Fruit fly (Drosophila melanogaster) whole organism, embryonic: ENCODE measurements around the gene Leash.

Experiments
- Atf-2 ChIP-seq: fragments of 200-800 bp; sonication (Bioruptor generic); optimal IDR thresholded peaks from 2 replicates; lab custom pipeline; 2016; ENCODE audit warnings: missing biosample characterization, missing genetic modification characterization
- CG10209 ChIP-seq: fragments of 200-800 bp; sonication (Bioruptor generic); optimal IDR thresholded peaks from 3 replicates; lab custom pipeline; 2017; ENCODE audit warnings: missing biosample characterization, mild to moderate bottlenecking, missing genetic modification characterization, missing genetic modification reagents
- CG10274 ChIP-seq: fragments of 200-800 bp; sonication (Bioruptor generic); optimal IDR thresholded peaks from 3 replicates; lab custom pipeline; 2017; ENCODE audit warnings: missing biosample characterization, mild to moderate bottlenecking, missing genetic modification characterization
- CG10431 ChIP-seq: fragments of 200-800 bp; sonication (Bioruptor generic); optimal IDR thresholded peaks from 3 replicates; lab custom pipeline; 2018; ENCODE audit warnings: missing biosample characterization, mild to moderate bottlenecking, missing genetic modification characterization
- CG11560 ChIP-seq: fragments of 200-800 bp; sonication (Bioruptor generic); IDR thresholded peaks from 3 replicates; pipeline ENCODE4 v1.3.6; 2022; ENCODE audit warnings: missing biosample characterization, missing genetic modification characterization
- CG13296 ChIP-seq: fragments of 200-800 bp; sonication (Bioruptor generic); optimal IDR thresholded peaks from 3 replicates; lab custom pipeline; 2018; ENCODE audit warnings: missing biosample characterization, mild to moderate bottlenecking, missing genetic modification characterization
- CG13624 ChIP-seq: fragments of 200-800 bp; sonication (Bioruptor generic); optimal IDR thresholded peaks from 2 replicates; lab custom pipeline; 2016; ENCODE audit warnings: missing biosample characterization, missing genetic modification characterization
- CG13894 ChIP-seq: fragments of 200-800 bp; sonication (Bioruptor generic); optimal IDR thresholded peaks from 3 replicates; lab custom pipeline; 2018; ENCODE audit warnings: missing biosample characterization, mild to moderate bottlenecking, missing genetic modification characterization, moderate library complexity
- CG14441 ChIP-seq: fragments of 200-800 bp; sonication (Bioruptor generic); IDR thresholded peaks from 2 replicates; pipeline ENCODE4 v1.3.6; 2022; ENCODE audit warnings: missing biosample characterization, missing genetic modification characterization
- CG1647 ChIP-seq: fragments of 200-800 bp; sonication (Bioruptor generic); optimal IDR thresholded peaks from 3 replicates; lab custom pipeline; 2016; ENCODE audit warnings: missing biosample characterization, missing genetic modification characterization
- CG17186 ChIP-seq: fragments of 200-800 bp; sonication (Bioruptor generic); optimal IDR thresholded peaks from 3 replicates; lab custom pipeline; 2017; ENCODE audit warnings: missing biosample characterization, missing genetic modification reagents, missing genetic modification characterization
- CG17328 ChIP-seq: fragments of 200-800 bp; sonication (Bioruptor generic); IDR thresholded peaks from 2 replicates; pipeline ENCODE4 v1.3.6; 2022; ENCODE audit warnings: missing biosample characterization, missing genetic modification characterization
- CG18476 ChIP-seq: fragments of 200-800 bp; sonication (Bioruptor generic); optimal IDR thresholded peaks from 2 replicates; lab custom pipeline; 2016; ENCODE audit warnings: missing biosample characterization, mild to moderate bottlenecking, missing genetic modification characterization
- CG2120 ChIP-seq: fragments of 200-800 bp; sonication (Bioruptor generic); optimal IDR thresholded peaks from 3 replicates; lab custom pipeline; 2016; ENCODE audit warnings: missing biosample characterization, missing genetic modification characterization
- CG2199 ChIP-seq: fragments of 200-800 bp; sonication (Bioruptor generic); IDR thresholded peaks from 3 replicates; pipeline ENCODE4 v1.3.6; 2022; ENCODE audit warnings: missing biosample characterization, missing genetic modification characterization
- CG31441 ChIP-seq: fragments of 200-800 bp; sonication (Bioruptor generic); IDR thresholded peaks from 2 replicates; pipeline ENCODE4 v1.3.6; 2022; ENCODE audit warnings: missing biosample characterization, missing genetic modification characterization
- CG6272 ChIP-seq: fragments of 200-800 bp; sonication (Bioruptor generic); IDR thresholded peaks from 2 replicates; pipeline ENCODE4 v1.3.6; 2022; ENCODE audit warnings: missing biosample characterization, missing genetic modification characterization
- CG6683 ChIP-seq: fragments of 200-800 bp; sonication (Bioruptor generic); optimal IDR thresholded peaks from 2 replicates; lab custom pipeline; 2017; ENCODE audit warnings: missing biosample characterization, mild to moderate bottlenecking, missing genetic modification characterization, missing genetic modification reagents
- CG7357 ChIP-seq: fragments of 200-800 bp; sonication (Bioruptor generic); IDR thresholded peaks from 3 replicates; pipeline ENCODE4 v1.3.6; 2022; ENCODE audit warnings: missing biosample characterization, missing genetic modification characterization
- Chrac-16 ChIP-seq: fragments of 200-800 bp; sonication (Bioruptor generic); optimal IDR thresholded peaks from 3 replicates; lab custom pipeline; 2016; ENCODE audit warnings: missing biosample characterization, missing genetic modification characterization
- CrebB ChIP-seq: fragments of 200-800 bp; sonication (Bioruptor generic); optimal IDR thresholded peaks from 3 replicates; lab custom pipeline; 2018; ENCODE audit warnings: missing biosample characterization, mild to moderate bottlenecking, missing genetic modification characterization
- Deaf1 ChIP-seq: fragments of 200-800 bp; optimal IDR thresholded peaks from 3 replicates; lab custom pipeline; 2019; ENCODE audit warnings: missing biosample characterization, mild to moderate bottlenecking, missing genetic modification characterization, moderate library complexity
- HHEX ChIP-seq: fragments of 200-800 bp; sonication (Bioruptor generic); optimal IDR thresholded peaks from 3 replicates; lab custom pipeline; 2017; ENCODE audit warnings: missing biosample characterization, mild to moderate bottlenecking, missing genetic modification characterization, missing genetic modification reagents
- HLH54F ChIP-seq: fragments of 200-800 bp; sonication (Bioruptor generic); optimal IDR thresholded peaks from 3 replicates; lab custom pipeline; 2016; ENCODE audit warnings: missing biosample characterization, missing genetic modification characterization
- Hr78 ChIP-seq, 2 experiments: fragments of 200-800 bp in 1 of 2; fragments of >200 bp in 1 of 2; sonication (Bioruptor generic) in 1 of 2; optimal IDR thresholded peaks; 2 replicates each; lab custom pipeline; 2017 to 2019; ENCODE audit warnings: missing biosample characterization in 2 of 2, missing genetic modification characterization in 2 of 2, mild to moderate bottlenecking in 1 of 2, moderate library complexity in 1 of 2
- Med ChIP-seq: fragments of 200-800 bp; sonication (Bioruptor generic); peaks from one replicate; lab custom pipeline; 2016; ENCODE audit warnings: missing biosample characterization, missing genetic modification characterization, mild to moderate bottlenecking, inconsistent platforms, moderate library complexity
- NFAT ChIP-seq: fragments of 200-800 bp; sonication (Bioruptor generic); IDR thresholded peaks from 2 replicates; pipeline ENCODE4 v1.3.6; 2022; ENCODE audit warnings: missing biosample characterization, missing genetic modification characterization
- Oaz ChIP-seq: fragments of 200-800 bp; sonication (Bioruptor generic); IDR thresholded peaks from 2 replicates; pipeline ENCODE4 v1.3.6; 2022; ENCODE audit warnings: missing biosample characterization, missing genetic modification characterization
- Sry-β ChIP-seq: fragments of 200-800 bp; sonication (Bioruptor generic); optimal IDR thresholded peaks from 2 replicates; lab custom pipeline; 2018; ENCODE audit warnings: missing biosample characterization, mild to moderate bottlenecking, missing genetic modification characterization, moderate library complexity
- Sry-δ ChIP-seq: fragments of 200-800 bp; sonication (Bioruptor generic); optimal IDR thresholded peaks from 2 replicates; lab custom pipeline; 2016; ENCODE audit warnings: missing biosample characterization, missing genetic modification characterization
- TFAM ChIP-seq: fragments of 200-800 bp; sonication (Bioruptor generic); optimal IDR thresholded peaks from 2 replicates; lab custom pipeline; 2017; ENCODE audit warnings: missing biosample characterization, missing genetic modification characterization, inconsistent platforms
- Trl ChIP-seq, 3 experiments: fragments of >200 bp in 2 of 3; fragments of 200-800 bp in 1 of 3; sonication (Bioruptor generic) in 1 of 3; optimal IDR thresholded peaks; 2 replicates in 1 of 3; 3 replicates in 2 of 3; lab custom pipeline; 2016 to 2017; ENCODE audit warnings: missing biosample characterization in 1 of 3, missing genetic modification characterization in 1 of 3
- bbx ChIP-seq: fragments of 200-800 bp; sonication (Bioruptor generic); IDR thresholded peaks from 2 replicates; pipeline ENCODE4 v1.3.6; 2022; ENCODE audit warnings: missing biosample characterization, missing genetic modification characterization; ENCODE audit not compliant: partially characterized antibody
- cg ChIP-seq: fragments of 200-800 bp; sonication (Bioruptor generic); optimal IDR thresholded peaks from 3 replicates; lab custom pipeline; 2019; ENCODE audit warnings: missing biosample characterization, mild to moderate bottlenecking, missing genetic modification characterization, moderate library complexity
- dati ChIP-seq: fragments of 200-800 bp; sonication (Bioruptor generic); IDR thresholded peaks from 2 replicates; pipeline ENCODE4 v1.3.6; 2022; ENCODE audit warnings: missing biosample characterization, missing genetic modification characterization
- fd3F ChIP-seq: fragments of 200-800 bp; sonication (Bioruptor generic); optimal IDR thresholded peaks from 2 replicates; lab custom pipeline; 2018; ENCODE audit warnings: missing biosample characterization, mild to moderate bottlenecking, missing genetic modification characterization, moderate library complexity
- fu2 ChIP-seq: fragments of 200-800 bp; sonication (Bioruptor generic); optimal IDR thresholded peaks from 2 replicates; lab custom pipeline; 2016; ENCODE audit warnings: missing biosample characterization, missing genetic modification characterization
- gsb-n ChIP-seq: fragments of 200-800 bp; sonication (Bioruptor generic); optimal IDR thresholded peaks from 3 replicates; lab custom pipeline; 2018; ENCODE audit warnings: missing biosample characterization, mild to moderate bottlenecking, missing genetic modification characterization
- ind ChIP-seq: fragments of 200-800 bp; sonication (Bioruptor generic); optimal IDR thresholded peaks from 3 replicates; lab custom pipeline; 2016; ENCODE audit warnings: missing biosample characterization, missing genetic modification characterization
- lola ChIP-seq, 3 experiments: fragments of >200 bp in 2 of 3; fragments of 200-800 bp in 1 of 3; sonication (Bioruptor generic) in 1 of 3; optimal IDR thresholded peaks; 2 replicates each; lab custom pipeline; 2017 to 2019; ENCODE audit warnings: missing biosample characterization in 3 of 3, missing genetic modification characterization in 3 of 3, mild to moderate bottlenecking in 1 of 3, moderate library complexity in 1 of 3
- nerfin-1 ChIP-seq: fragments of 200-800 bp; sonication (Bioruptor generic); optimal IDR thresholded peaks from 3 replicates; lab custom pipeline; 2019; ENCODE audit warnings: missing biosample characterization, mild to moderate bottlenecking, missing genetic modification characterization, moderate library complexity
- nom ChIP-seq: fragments of 200-800 bp; sonication (Bioruptor generic); optimal IDR thresholded peaks from 2 replicates; lab custom pipeline; 2017; ENCODE audit warnings: missing biosample characterization, missing genetic modification characterization, mild to moderate bottlenecking, moderate library complexity, missing genetic modification reagents
- pho ChIP-seq: fragments of 200-800 bp; sonication (Bioruptor generic); optimal IDR thresholded peaks from 2 replicates; lab custom pipeline; 2016; ENCODE audit warnings: missing biosample characterization, missing genetic modification characterization
- psq ChIP-seq: fragments of 200-800 bp; sonication (Bioruptor generic); optimal IDR thresholded peaks from 2 replicates; lab custom pipeline; 2017; ENCODE audit warnings: missing biosample characterization, missing genetic modification characterization
- pzg ChIP-seq: fragments of 200-800 bp; sonication (Bioruptor generic); optimal IDR thresholded peaks from 3 replicates; lab custom pipeline; 2018; ENCODE audit warnings: missing biosample characterization, mild to moderate bottlenecking, missing genetic modification characterization, moderate library complexity
- ro ChIP-seq: fragments of 200-800 bp; sonication (Bioruptor generic); IDR thresholded peaks from 2 replicates; pipeline ENCODE4 v1.3.6; 2022; ENCODE audit warnings: missing biosample characterization, missing genetic modification characterization
- scrt ChIP-seq: fragments of 200-800 bp; sonication (Bioruptor generic); optimal IDR thresholded peaks from 2 replicates; lab custom pipeline; 2018; ENCODE audit warnings: missing biosample characterization, mild to moderate bottlenecking, missing genetic modification characterization, moderate library complexity
- sd ChIP-seq: fragments of 200-800 bp; sonication (Bioruptor generic); optimal IDR thresholded peaks from 3 replicates; lab custom pipeline; 2018; ENCODE audit warnings: missing biosample characterization, mild to moderate bottlenecking, missing genetic modification characterization, moderate library complexity
- sima ChIP-seq: fragments of 200-800 bp; sonication (Bioruptor generic); optimal IDR thresholded peaks from 2 replicates; lab custom pipeline; 2016; ENCODE audit warnings: missing biosample characterization, missing genetic modification characterization
- unpg ChIP-seq: fragments of 200-800 bp; sonication (Bioruptor generic); optimal IDR thresholded peaks from 3 replicates; lab custom pipeline; 2018; ENCODE audit warnings: missing biosample characterization, mild to moderate bottlenecking, missing genetic modification characterization, moderate library complexity

The Leash gene

dm6 chr3R:10850636-10851035 is 34.7 kb upstream of the Leash start:
- TF ChIP-seq gsb-n (tag; lab: Kevin White, UChicago) (no peak), bbx (no peak), CG13894 (tag; lab: Kevin White, UChicago) (peak; percentile 76), nerfin-1 (peak; percentile 65), NFAT (GFP tag; lab: Robert Waterston, UW) (no peak), CG6272 (GFP tag; lab: Robert Waterston, UW) (no peak), Hr78 (GFP tag; optimal IDR thresholded peaks at IDR 0.05; lab: Kevin White, UChicago) (no peak), psq (GFP tag; lab: Kevin White, UChicago) (no peak), CG2199 (GFP tag; lab: Robert Waterston, UW) (peak; percentile 67; the same call in 1 of the 3 replicates), sd (tag; lab: Kevin White, UChicago) (peak; percentile 46), dati (GFP tag; lab: Robert Waterston, UW) (no peak), Chrac-16 (GFP tag; lab: Kevin White, UChicago) (no peak), CG7357 (GFP tag; lab: Robert Waterston, UW) (no peak), CG17328 (GFP tag; lab: Robert Waterston, UW) (no peak), CG11560 (tag; lab: Robert Waterston, UW) (no peak), CrebB (no peak), cg (no peak), lola (GFP tag; optimal IDR thresholded peaks at IDR 0.05; lab: Kevin White, UChicago) (no peak), CG1647 (GFP tag; lab: Kevin White, UChicago) (no peak), CG31441 (no peak), Oaz (no peak), ind (GFP tag; lab: Kevin White, UChicago) (no peak), HHEX (no peak), TFAM (GFP tag; lab: Kevin White, UChicago) (no peak), CG10274 (GFP tag; lab: Kevin White, UChicago) (no peak), sima (GFP tag; lab: Kevin White, UChicago) (no peak), CG10431 (GFP tag; lab: Kevin White, UChicago) (no peak), CG18476 (GFP tag; lab: Kevin White, UChicago) (no peak), Med (peak; percentile 77), Sry-δ (GFP tag; lab: Kevin White, UChicago) (no peak), fd3F (no peak), Atf-2 (GFP tag; lab: Kevin White, UChicago) (no peak), CG13624 (GFP tag; lab: Kevin White, UChicago) (peak; percentile 5), ro (GFP tag; lab: Robert Waterston, UW) (no peak), scrt (GFP tag; lab: Kevin White, UChicago) (no peak)
- TF ChIP-seq, all 482 proteins: peak for 6

DNA sequence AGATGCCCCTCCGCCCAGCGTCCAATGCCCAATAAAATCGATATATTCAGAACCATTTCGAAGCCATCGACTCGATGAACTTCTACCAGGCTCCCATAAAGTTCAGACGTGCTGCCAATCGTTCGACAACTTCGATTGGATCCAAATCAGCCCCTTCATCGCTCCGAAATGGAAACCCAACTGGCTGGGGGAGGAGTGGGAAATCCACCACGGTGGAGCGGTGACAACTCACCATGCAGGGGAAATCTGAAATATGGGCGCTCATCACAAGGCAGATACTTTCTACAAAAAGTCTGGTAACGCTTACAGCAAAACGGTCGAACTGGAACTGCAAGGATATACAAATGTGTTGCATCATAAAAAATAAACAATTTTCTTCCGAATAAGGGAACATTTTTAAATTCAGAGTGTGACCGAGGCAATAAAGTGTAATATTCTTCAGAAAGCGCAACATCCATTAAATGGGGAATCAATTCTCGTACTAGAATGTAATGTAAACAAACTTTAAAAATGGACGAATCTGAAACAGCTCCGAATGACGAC is 33.0 kb upstream of the Leash start, which contains the start of gene CG4565:
Gene CG4565 (plus strand): TSS at position 493 of the 543 bp plus-strand sequence.
- no peak for TF ChIP-seq fu2
- peak; percentile 27 for TF ChIP-seq CG13296
- no peak for TF ChIP-seq unpg (GFP tag; lab: Kevin White, UChicago)
- no peak for TF ChIP-seq CG14441 (GFP tag; lab: Robert Waterston, UW)
- no peak for TF ChIP-seq Deaf1 (tag; lab: Kevin White, UChicago)
- peak; percentile 45 for TF ChIP-seq pzg (GFP tag; lab: Kevin White, UChicago)
- no peak for TF ChIP-seq Trl (optimal IDR thresholded peaks at IDR 0.05; lab: Kevin White, UChicago)
- no peak for TF ChIP-seq Trl (GFP tag; optimal IDR thresholded peaks at IDR 0.05; lab: Kevin White, UChicago)
- TF ChIP-seq nom (GFP tag; lab: Kevin White, UChicago): peak; percentile 9
- TF ChIP-seq CG6683 (GFP tag; lab: Kevin White, UChicago): no peak
- no peak for TF ChIP-seq CG2120
- TF ChIP-seq NFAT (GFP tag; lab: Robert Waterston, UW): no peak
- no peak for TF ChIP-seq Sry-β (GFP tag; lab: Kevin White, UChicago)
- TF ChIP-seq Sry-δ (GFP tag; lab: Kevin White, UChicago): peak; percentile 54
- no peak for TF ChIP-seq CG10209 (GFP tag; lab: Kevin White, UChicago)
- TF ChIP-seq CG17328 (GFP tag; lab: Robert Waterston, UW): no peak
- no peak for TF ChIP-seq CG17186 (GFP tag; lab: Kevin White, UChicago)
- no peak for TF ChIP-seq HLH54F (GFP tag; lab: Kevin White, UChicago)
- no peak for TF ChIP-seq pho (GFP tag; lab: Kevin White, UChicago)
